Worm (Caenorhabditis elegans) whole organism, L1 larva: ENCODE data around the gene ZK1058.3.

Experiments
- C04F5.9 ChIP-seq: sonication (generic microtip); optimal IDR thresholded peaks from 2 replicates; lab custom pipeline; 2016; ENCODE audit warnings: missing genetic modification characterization, missing compliant biosample characterization
- F16B12.6 ChIP-seq: fragments of 150-350 bp; optimal IDR thresholded peaks from 2 replicates; lab custom pipeline; 2014; ENCODE audit warnings: missing biosample characterization, missing genetic modification characterization
- aha-1 ChIP-seq: fragments of 150-350 bp; optimal IDR thresholded peaks from 2 replicates; lab custom pipeline; 2014; ENCODE audit warnings: missing biosample characterization, missing genetic modification characterization
- alr-1 ChIP-seq: fragments of 200-800 bp; sonication (Bioruptor generic); optimal IDR thresholded peaks from 2 replicates; lab custom pipeline; 2018; ENCODE audit warnings: borderline replicate concordance, mild to moderate bottlenecking, missing genetic modification characterization, missing compliant biosample characterization
- blmp-1 ChIP-seq: fragments of 150-350 bp; optimal IDR thresholded peaks from 2 replicates; lab custom pipeline; 2014; ENCODE audit warnings: missing biosample characterization, missing genetic modification characterization
- ceh-8 ChIP-seq: fragments of 200-800 bp; sonication (Bioruptor generic); optimal IDR thresholded peaks from 2 replicates; lab custom pipeline; 2018; ENCODE audit warnings: mild to moderate bottlenecking, missing genetic modification characterization, moderate library complexity, missing compliant biosample characterization
- ceh-82 ChIP-seq, 3 experiments: fragments of 150-350 bp in 1 of 3; sonication (generic microtip) in 2 of 3; optimal IDR thresholded peaks; 2 replicates each; lab custom pipeline; 2014 to 2017; ENCODE audit warnings: missing biosample characterization in 3 of 3, missing genetic modification characterization in 3 of 3
- ceh-88 ChIP-seq: fragments of 200-800 bp; sonication (Bioruptor generic); IDR thresholded peaks from 2 replicates; pipeline ENCODE4 v1.3.6; 2022; ENCODE audit warnings: missing genetic modification characterization, missing compliant biosample characterization
- ces-1 ChIP-seq: fragments of 150-350 bp; optimal IDR thresholded peaks from 2 replicates; lab custom pipeline; 2014; ENCODE audit warnings: missing biosample characterization, missing genetic modification reagents, missing genetic modification characterization
- dpl-1 ChIP-seq, 3 experiments: fragments of 150-350 bp in 2 of 3; sonication (generic microtip) in 1 of 3; optimal IDR thresholded peaks; 2 replicates each; lab custom pipeline; 2014 to 2017; ENCODE audit warnings: missing biosample characterization in 3 of 3, missing genetic modification characterization in 3 of 3, missing genetic modification reagents in 3 of 3
- dsc-1 ChIP-seq: sonication (generic microtip); optimal IDR thresholded peaks from 2 replicates; lab custom pipeline; 2016; ENCODE audit warnings: mild to moderate bottlenecking, missing genetic modification characterization, missing compliant biosample characterization
- efl-1 ChIP-seq, 4 experiments: fragments of 150-350 bp; optimal IDR thresholded peaks in 3 of 4; peaks in 1 of 4; 1 replicate in 1 of 4; 2 replicates in 3 of 4; lab custom pipeline; 2014; ENCODE audit warnings: missing biosample characterization in 2 of 4, missing genetic modification characterization in 2 of 4, missing genetic modification reagents in 2 of 4
- efl-3 ChIP-seq: fragments of 200-800 bp; sonication (Bioruptor generic); optimal IDR thresholded peaks from 2 replicates; lab custom pipeline; 2018; ENCODE audit warnings: mild to moderate bottlenecking, missing genetic modification characterization, missing compliant biosample characterization
- egl-13 ChIP-seq: sonication (generic microtip); optimal IDR thresholded peaks from 2 replicates; lab custom pipeline; 2016; ENCODE audit warnings: missing genotype, missing genetic modification reagents, missing genetic modification characterization, missing compliant biosample characterization
- egl-27 ChIP-seq, 2 experiments: fragments of 150-350 bp in 1 of 2; sonication (generic microtip); optimal IDR thresholded peaks; 3 replicates each; lab custom pipeline; 2017 to 2018; ENCODE audit warnings: missing biosample characterization in 2 of 2, missing genetic modification characterization in 2 of 2, missing genetic modification reagents in 2 of 2
- elt-2 ChIP-seq: sonication (generic microtip); optimal IDR thresholded peaks from 2 replicates; lab custom pipeline; 2016; ENCODE audit warnings: missing genetic modification characterization, mild to moderate bottlenecking, inconsistent platforms, missing compliant biosample characterization, missing genetic modification reagents
- elt-3 ChIP-seq, 6 experiments: fragments of 150-350 bp in 1 of 6; sonication (generic microtip); optimal IDR thresholded peaks; 2 replicates each; lab custom pipeline; 2017 to 2018; ENCODE audit warnings: missing biosample characterization in 6 of 6, missing genetic modification characterization in 6 of 6, inconsistent platforms in 1 of 6
- ets-5 ChIP-seq: fragments of 200-800 bp; sonication (Bioruptor generic); IDR thresholded peaks from 2 replicates; pipeline ENCODE4 v1.3.6; 2022; ENCODE audit warnings: missing genetic modification characterization, missing compliant biosample characterization
- fkh-4 ChIP-seq: sonication (generic microtip); optimal IDR thresholded peaks from 2 replicates; lab custom pipeline; 2016; ENCODE audit warnings: missing compliant biosample characterization, missing genetic modification characterization, borderline replicate concordance
- hlh-17 ChIP-seq: fragments of 200-800 bp; sonication (Bioruptor generic); optimal IDR thresholded peaks from 2 replicates; lab custom pipeline; 2018; ENCODE audit warnings: missing genetic modification characterization, mild to moderate bottlenecking, missing compliant biosample characterization, moderate library complexity, borderline replicate concordance
- hlh-4 ChIP-seq: sonication (generic microtip); optimal IDR thresholded peaks from 2 replicates; lab custom pipeline; 2016; ENCODE audit warnings: mild to moderate bottlenecking, missing genetic modification characterization, missing compliant biosample characterization
- irx-1 ChIP-seq: sonication (generic microtip); optimal IDR thresholded peaks from 2 replicates; lab custom pipeline; 2016; ENCODE audit warnings: missing genetic modification characterization, missing compliant biosample characterization
- jun-1 ChIP-seq: fragments of 150-350 bp; optimal IDR thresholded peaks from 2 replicates; lab custom pipeline; 2014; ENCODE audit warnings: missing biosample characterization, missing genetic modification reagents, missing genetic modification characterization
- lin-14 ChIP-seq: fragments of 200-800 bp; sonication (Bioruptor generic); optimal IDR thresholded peaks from 2 replicates; lab custom pipeline; 2018; ENCODE audit warnings: mild to moderate bottlenecking, missing genetic modification characterization, moderate library complexity, missing compliant biosample characterization
- lin-15B ChIP-seq: fragments of 150-350 bp; sonication (generic microtip); optimal IDR thresholded peaks from 3 replicates; lab custom pipeline; 2014; ENCODE audit warnings: missing biosample characterization, missing genetic modification characterization
- lin-35 ChIP-seq, 2 experiments: fragments of 150-350 bp; optimal IDR thresholded peaks; 2 replicates each; lab custom pipeline; 2014; ENCODE audit warnings: missing biosample characterization in 2 of 2, missing genetic modification characterization in 2 of 2, missing genetic modification reagents in 2 of 2
- lir-3 ChIP-seq: sonication (generic microtip); optimal IDR thresholded peaks from 2 replicates; lab custom pipeline; 2016; ENCODE audit warnings: mild to moderate bottlenecking, missing genetic modification characterization, moderate library complexity, missing compliant biosample characterization; ENCODE audit not compliant: poor library complexity
- lsy-2 ChIP-seq, 2 experiments: fragments of 150-350 bp; optimal IDR thresholded peaks; 2 replicates each; lab custom pipeline; 2014; ENCODE audit warnings: missing biosample characterization in 2 of 2, missing genetic modification characterization in 2 of 2
- mab-9 ChIP-seq: fragments of 200-800 bp; sonication (Bioruptor generic); IDR thresholded peaks from 2 replicates; pipeline ENCODE4 v1.3.6; 2022; ENCODE audit warnings: missing genetic modification reagents, missing genetic modification characterization, missing compliant biosample characterization
- mdl-1 ChIP-seq, 2 experiments: fragments of 150-350 bp; optimal IDR thresholded peaks; 2 replicates each; lab custom pipeline; 2014 to 2017; ENCODE audit warnings: missing biosample characterization in 2 of 2, missing genetic modification characterization in 2 of 2, inconsistent platforms in 1 of 2
- mep-1 ChIP-seq: fragments of 150-350 bp; optimal IDR thresholded peaks from 2 replicates; lab custom pipeline; 2014; ENCODE audit warnings: missing biosample characterization, missing genetic modification characterization
- nhr-19 ChIP-seq: fragments of 200-800 bp; sonication (Bioruptor generic); conservative IDR thresholded peaks from 2 replicates; pipeline ENCODE4 v1.3.6; 2022; ENCODE audit warnings: missing genetic modification characterization, missing compliant biosample characterization
- nhr-20 ChIP-seq: sonication (generic microtip); optimal IDR thresholded peaks from 2 replicates; lab custom pipeline; 2016; ENCODE audit warnings: mild to moderate bottlenecking, missing genetic modification characterization, missing compliant biosample characterization
- nhr-237 ChIP-seq: fragments of 150-350 bp; optimal IDR thresholded peaks from 2 replicates; lab custom pipeline; 2014; ENCODE audit warnings: missing biosample characterization, missing genetic modification characterization
- nhr-71 ChIP-seq: sonication (generic microtip); optimal IDR thresholded peaks from 2 replicates; lab custom pipeline; 2016; ENCODE audit warnings: mild to moderate bottlenecking, missing genetic modification characterization, moderate library complexity, missing compliant biosample characterization
- nhr-85 ChIP-seq: sonication (generic microtip); peaks from one replicate; lab custom pipeline; 2016; ENCODE audit warnings: missing genetic modification characterization, inconsistent platforms, missing compliant biosample characterization
- pag-3 ChIP-seq: sonication (generic microtip); optimal IDR thresholded peaks from 2 replicates; lab custom pipeline; 2017; ENCODE audit warnings: missing genetic modification characterization, mild to moderate bottlenecking, missing compliant biosample characterization, antibody characterized with exemption, borderline replicate concordance; ENCODE audit not compliant: insufficient read depth
- pqm-1 ChIP-seq: sonication (generic microtip); optimal IDR thresholded peaks from 3 replicates; lab custom pipeline; 2017; ENCODE audit warnings: missing biosample characterization, missing genetic modification characterization
- rnt-1 ChIP-seq: sonication (generic microtip); optimal IDR thresholded peaks from 2 replicates; lab custom pipeline; 2016; ENCODE audit warnings: mild to moderate bottlenecking, missing genetic modification characterization, moderate library complexity, missing compliant biosample characterization
- snu-23 ChIP-seq: sonication (generic microtip); optimal IDR thresholded peaks from 2 replicates; lab custom pipeline; 2016; ENCODE audit warnings: missing genetic modification characterization, missing compliant biosample characterization
- sox-4 ChIP-seq: sonication (generic microtip); optimal IDR thresholded peaks from 2 replicates; lab custom pipeline; 2016; ENCODE audit warnings: missing genetic modification characterization, missing compliant biosample characterization
- sptf-1 ChIP-seq: fragments of 150-350 bp; optimal IDR thresholded peaks from 2 replicates; lab custom pipeline; 2014; ENCODE audit warnings: missing biosample characterization, missing genetic modification characterization
- tbx-2 ChIP-seq: sonication (generic microtip); optimal IDR thresholded peaks from 2 replicates; lab custom pipeline; 2016; ENCODE audit warnings: missing genetic modification characterization, missing compliant biosample characterization
- tlp-1 ChIP-seq: fragments of 150-350 bp; optimal IDR thresholded peaks from 2 replicates; lab custom pipeline; 2014; ENCODE audit warnings: missing biosample characterization, missing genetic modification characterization
- unc-62 ChIP-seq: fragments of 150-350 bp; optimal IDR thresholded peaks from 2 replicates; lab custom pipeline; 2014; ENCODE audit warnings: missing biosample characterization, missing genetic modification reagents, missing genetic modification characterization
- zag-1 ChIP-seq: fragments of 150-350 bp; optimal IDR thresholded peaks from 2 replicates; lab custom pipeline; 2014; ENCODE audit warnings: missing biosample characterization, missing genetic modification characterization
- ztf-4 ChIP-seq: fragments of 150-350 bp; optimal IDR thresholded peaks from 2 replicates; lab custom pipeline; 2014; ENCODE audit warnings: missing biosample characterization, missing genetic modification characterization

Gene ZK1058.3

ce11 chrIII:3914836-3915235 is 3.8 kb upstream of the ZK1058.3 start:
- peak; percentile 60 for TF ChIP-seq rnt-1 (tag; lab: Kevin White, UChicago)
- TF ChIP-seq lin-14 = peak; percentile 47
- TF ChIP-seq alr-1 = no peak
- no peak for TF ChIP-seq ces-1
- TF ChIP-seq sptf-1 (tag; lab: Kevin White, UChicago) = no peak
- TF ChIP-seq nhr-20 (tag; lab: Kevin White, UChicago) = peak; percentile 31
- no peak for TF ChIP-seq ceh-8
- peak; percentile 64 for TF ChIP-seq pag-3 (tag; lab: Kevin White, UChicago)
- TF ChIP-seq F16B12.6 = no peak
- no peak for TF ChIP-seq egl-27 (tag; optimal IDR thresholded peaks at IDR 0.05; lab: Kevin White, UChicago)
- peak in 1 of 2 experiments; percentile 21 for TF ChIP-seq lsy-2 (tag; optimal IDR thresholded peaks at IDR 0.05; lab: Kevin White, UChicago)
- no peak for TF ChIP-seq efl-3 (GFP tag; lab: Kevin White, UChicago)
- peak; percentile 37 for TF ChIP-seq nhr-71 (tag; lab: Kevin White, UChicago)
- peak; percentile 18; the same call in 1 of the 2 replicates for TF ChIP-seq nhr-19 (GFP tag; lab: Robert Waterston, UW)

- TF ChIP-seq lsy-2 (tag; optimal IDR thresholded peaks at IDR 0.05; lab: Kevin White, UChicago) (peak; percentile 4 to 19), lin-15B (tag; lab: Kevin White, UChicago) (no peak), lin-14 (peak; percentile 58), rnt-1 (tag; lab: Kevin White, UChicago) (peak; percentile 20), dpl-1 (GFP tag; optimal IDR thresholded peaks at IDR 0.05; lab: Kevin White, UChicago) (peak in 1 of 3 experiments; percentile 17), nhr-85 (no peak), dsc-1 (tag; lab: Kevin White, UChicago) (peak; percentile 15), nhr-237 (tag; lab: Kevin White, UChicago) (no peak), mep-1 (peak; percentile 65), snu-23 (GFP tag; lab: Kevin White, UChicago) (peak; percentile 34), lir-3 (tag; lab: Kevin White, UChicago) (no peak), hlh-17 (no peak), lin-35 (GFP tag; optimal IDR thresholded peaks at IDR 0.05; lab: Kevin White, UChicago) (peak in 1 of 2 experiments; percentile 23), blmp-1 (tag; lab: Kevin White, UChicago) (peak; percentile 44), efl-1 (optimal IDR thresholded peaks at IDR 0.05; lab: Kevin White, UChicago) (peak in 1 of 2 experiments; percentile 16), efl-1 (GFP tag; optimal IDR thresholded peaks at IDR 0.05 in 1 of 2; lab: Kevin White, UChicago) (no peak)
These were observed 3.0 kb upstream of the ZK1058.3 start for ce11 chrIII:3915705-3916104.

- TF ChIP-seq mdl-1 (tag; optimal IDR thresholded peaks at IDR 0.05; lab: Kevin White, UChicago) (peak in 1 of 2 experiments; percentile 33), elt-2 (peak; percentile 16), ceh-88 (no peak), efl-1 (optimal IDR thresholded peaks at IDR 0.05; lab: Kevin White, UChicago) (peak; percentile 46 to 86), efl-1 (GFP tag; optimal IDR thresholded peaks at IDR 0.05 in 1 of 2; lab: Kevin White, UChicago) (peak; percentile 85 to 98), jun-1 (tag; lab: Kevin White, UChicago) (no peak), egl-13 (tag; lab: Kevin White, UChicago) (no peak), F16B12.6 (peak; percentile 19), irx-1 (tag; lab: Kevin White, UChicago) (peak; percentile 42), egl-27 (tag; optimal IDR thresholded peaks at IDR 0.05; lab: Kevin White, UChicago) (no peak), aha-1 (no peak), mab-9 (GFP tag; lab: Robert Waterston, UW) (no peak), snu-23 (GFP tag; lab: Kevin White, UChicago) (peak; percentile 76), fkh-4 (no peak), elt-3 (tag; optimal IDR thresholded peaks at IDR 0.05; lab: Kevin White, UChicago) (peak in 1 of 6 experiments; percentile 70), ceh-82 (tag; optimal IDR thresholded peaks at IDR 0.05; lab: Kevin White, UChicago) (peak; percentile 41 to 47 (median 44)), ztf-4 (tag; lab: Kevin White, UChicago) (peak; percentile 22), tlp-1 (tag; lab: Kevin White, UChicago) (no peak), sox-4 (tag; lab: Kevin White, UChicago) (no peak), nhr-71 (tag; lab: Kevin White, UChicago) (peak; percentile 74), ces-1 (no peak), C04F5.9 (tag; lab: Kevin White, UChicago) (no peak), mep-1 (peak; percentile 69), unc-62 (no peak), hlh-4 (tag; lab: Kevin White, UChicago) (no peak), zag-1 (tag; lab: Kevin White, UChicago) (no peak), ets-5 (GFP tag; lab: Robert Waterston, UW) (no peak), pqm-1 (no peak), tbx-2 (tag; lab: Kevin White, UChicago) (peak; percentile 49)
These were observed 2.0 kb upstream of the ZK1058.3 start, which contains the start of gene ccdc-47 for ce11 chrIII:3916624-3917023. Gene ccdc-47, plus strand, starts transcription at chrIII:3916967.
